Worm (Caenorhabditis elegans): ENCODE data around the gene abl-1.

- no peak for TF ChIP-seq ztf-11 (tag; optimal IDR thresholded peaks at IDR 0.05)
- TF ChIP-seq snpc-4 (tag; optimal IDR thresholded peaks at IDR 0.05), result no peak
- no peak for TF ChIP-seq unc-62 (GFP tag; optimal IDR thresholded peaks at IDR 0.05)
- no peak for TF ChIP-seq hlh-1 (tag; optimal IDR thresholded peaks at IDR 0.05)
- TF ChIP-seq blmp-1 (tag; optimal IDR thresholded peaks at IDR 0.05), result no peak
- no peak for TF ChIP-seq nhr-12 (tag; optimal IDR thresholded peaks at IDR 0.05)
Measured at ce11 chrX:10576872-10577271, 47.1 kb downstream of the abl-1 start, which contains the start of gene nhx-5.
